Fruit fly (Drosophila melanogaster) whole organism, embryonic: ENCODE data around the gene Ptp10D.
A peak's percentile ranks its signal among the peaks of the same experiment; 100 is the strongest.

Experiments
- Bgb ChIP-seq: fragments of 200-800 bp; sonication (Bioruptor generic); IDR thresholded peaks from 2 replicates; pipeline ENCODE4 v1.3.6; 2022; ENCODE audit warnings: missing biosample characterization, missing genetic modification characterization; ENCODE audit not compliant: partially characterized antibody
- Blimp-1 ChIP-seq: fragments of 200-800 bp; sonication (Bioruptor generic); optimal IDR thresholded peaks from 3 replicates; lab custom pipeline; 2018; ENCODE audit warnings: missing biosample characterization, missing genetic modification characterization, mild to moderate bottlenecking, moderate library complexity, missing genetic modification reagents
- CG10267 ChIP-seq: fragments of 200-800 bp; sonication (Bioruptor generic); optimal IDR thresholded peaks from 2 replicates; lab custom pipeline; 2018; ENCODE audit warnings: missing biosample characterization, mild to moderate bottlenecking, missing genetic modification characterization, moderate library complexity
- CG10979 ChIP-seq: fragments of 200-800 bp; sonication (Bioruptor generic); optimal IDR thresholded peaks from 2 replicates; lab custom pipeline; 2018; ENCODE audit warnings: missing biosample characterization, mild to moderate bottlenecking, missing genetic modification characterization, moderate library complexity
- CG12104 ChIP-seq: fragments of 200-800 bp; sonication (Bioruptor generic); optimal IDR thresholded peaks from 3 replicates; lab custom pipeline; 2016; ENCODE audit warnings: missing biosample characterization, missing genetic modification characterization
- CG15011 ChIP-seq: fragments of 200-800 bp; sonication (Bioruptor generic); optimal IDR thresholded peaks from 3 replicates; lab custom pipeline; 2018; ENCODE audit warnings: missing biosample characterization, mild to moderate bottlenecking, missing genetic modification characterization
- CG15269 ChIP-seq: fragments of 200-800 bp; sonication (Bioruptor generic); optimal IDR thresholded peaks from 2 replicates; lab custom pipeline; 2018; ENCODE audit warnings: missing biosample characterization, mild to moderate bottlenecking, missing genetic modification characterization, moderate library complexity
- CG15601 ChIP-seq: fragments of 200-800 bp; sonication (Bioruptor generic); optimal IDR thresholded peaks from 3 replicates; lab custom pipeline; 2019; ENCODE audit warnings: missing biosample characterization, mild to moderate bottlenecking, missing genetic modification characterization, moderate library complexity
- CG17385 ChIP-seq: fragments of 200-800 bp; sonication (Bioruptor generic); optimal IDR thresholded peaks from 3 replicates; lab custom pipeline; 2018; ENCODE audit warnings: missing biosample characterization, mild to moderate bottlenecking, missing genetic modification characterization
- CG17802 ChIP-seq: fragments of 200-800 bp; sonication (Bioruptor generic); optimal IDR thresholded peaks from 2 replicates; lab custom pipeline; 2018; ENCODE audit warnings: missing biosample characterization, mild to moderate bottlenecking, missing genetic modification characterization, moderate library complexity
- CG1832 ChIP-seq: fragments of 200-800 bp; sonication (Bioruptor generic); optimal IDR thresholded peaks from 2 replicates; lab custom pipeline; 2017; ENCODE audit warnings: missing biosample characterization, mild to moderate bottlenecking, missing genetic modification characterization, inconsistent platforms
- CG3163 ChIP-seq: fragments of 200-800 bp; sonication (Bioruptor generic); optimal IDR thresholded peaks from 3 replicates; lab custom pipeline; 2016; ENCODE audit warnings: missing biosample characterization, missing genetic modification characterization
- CG4282 ChIP-seq: fragments of 200-800 bp; sonication (Bioruptor generic); optimal IDR thresholded peaks from 2 replicates; lab custom pipeline; 2016; ENCODE audit warnings: missing biosample characterization, missing genetic modification characterization
- CG7357 ChIP-seq: fragments of 200-800 bp; sonication (Bioruptor generic); IDR thresholded peaks from 3 replicates; pipeline ENCODE4 v1.3.6; 2022; ENCODE audit warnings: missing biosample characterization, missing genetic modification characterization
- CG7839 ChIP-seq: fragments of 200-800 bp; sonication (Bioruptor generic); optimal IDR thresholded peaks from 3 replicates; lab custom pipeline; 2018; ENCODE audit warnings: missing biosample characterization, mild to moderate bottlenecking, missing genetic modification characterization, moderate library complexity
- CG8924 ChIP-seq: fragments of 200-800 bp; optimal IDR thresholded peaks from 3 replicates; lab custom pipeline; 2019; ENCODE audit warnings: missing biosample characterization, mild to moderate bottlenecking, missing genetic modification characterization, moderate library complexity
- CG9215 ChIP-seq: fragments of 200-800 bp; sonication (Bioruptor generic); IDR thresholded peaks from 2 replicates; pipeline ENCODE4 v1.3.6; 2022; ENCODE audit warnings: missing biosample characterization, missing genetic modification characterization
- CTCF ChIP-seq: fragments of 200-800 bp; sonication (Bioruptor generic); optimal IDR thresholded peaks from 2 replicates; lab custom pipeline; 2017; ENCODE audit warnings: missing biosample characterization, mild to moderate bottlenecking, missing genetic modification characterization, moderate library complexity
- D19A ChIP-seq: fragments of 200-800 bp; optimal IDR thresholded peaks from 3 replicates; lab custom pipeline; 2019; ENCODE audit warnings: missing biosample characterization, mild to moderate bottlenecking, missing genetic modification characterization, moderate library complexity
- Ets97D ChIP-seq: fragments of 200-800 bp; sonication (Bioruptor generic); optimal IDR thresholded peaks from 3 replicates; lab custom pipeline; 2016; ENCODE audit warnings: missing biosample characterization, missing genetic modification characterization
- Fer1 ChIP-seq: fragments of 200-800 bp; sonication (Bioruptor generic); optimal IDR thresholded peaks from 2 replicates; lab custom pipeline; 2017; ENCODE audit warnings: missing biosample characterization, mild to moderate bottlenecking, missing genetic modification characterization
- Hey ChIP-seq: fragments of 200-800 bp; sonication (Bioruptor generic); optimal IDR thresholded peaks from 3 replicates; lab custom pipeline; 2018; ENCODE audit warnings: missing biosample characterization, mild to moderate bottlenecking, missing genetic modification characterization
- Hmx ChIP-seq: fragments of 200-800 bp; sonication (Bioruptor generic); optimal IDR thresholded peaks from 2 replicates; lab custom pipeline; 2016; ENCODE audit warnings: missing biosample characterization, missing genetic modification characterization
- Hr51 ChIP-seq, 2 experiments: fragments of 200-800 bp; sonication (Bioruptor generic); optimal IDR thresholded peaks; 2 replicates in 1 of 2; 3 replicates in 1 of 2; lab custom pipeline; 2016 to 2018; ENCODE audit warnings: missing biosample characterization in 2 of 2, missing genetic modification characterization in 2 of 2, mild to moderate bottlenecking in 1 of 2, moderate library complexity in 1 of 2
- Hr78 ChIP-seq, 2 experiments: fragments of 200-800 bp in 1 of 2; fragments of >200 bp in 1 of 2; sonication (Bioruptor generic) in 1 of 2; optimal IDR thresholded peaks; 2 replicates each; lab custom pipeline; 2017 to 2019; ENCODE audit warnings: missing biosample characterization in 2 of 2, missing genetic modification characterization in 2 of 2, mild to moderate bottlenecking in 1 of 2, moderate library complexity in 1 of 2
- Hsf ChIP-seq: fragments of 200-800 bp; sonication (Bioruptor generic); optimal IDR thresholded peaks from 3 replicates; lab custom pipeline; 2016; ENCODE audit warnings: missing biosample characterization, missing genetic modification characterization
- Jarid2 ChIP-seq: fragments of 200-800 bp; sonication (Bioruptor generic); optimal IDR thresholded peaks from 3 replicates; lab custom pipeline; 2017; ENCODE audit warnings: mild to moderate bottlenecking, missing biosample characterization, missing genetic modification reagents, missing genetic modification characterization
- Mad ChIP-seq: fragments of 200-800 bp; sonication (Bioruptor generic); optimal IDR thresholded peaks from 2 replicates; lab custom pipeline; 2016; ENCODE audit warnings: missing biosample characterization, missing genetic modification characterization
- Optix ChIP-seq: fragments of 200-800 bp; sonication (Bioruptor generic); IDR thresholded peaks from 3 replicates; pipeline ENCODE4 v1.3.6; 2022; ENCODE audit warnings: missing biosample characterization, missing genetic modification characterization
- Side ChIP-seq: fragments of 200-800 bp; sonication (Bioruptor generic); optimal IDR thresholded peaks from 2 replicates; lab custom pipeline; 2016; ENCODE audit warnings: missing biosample characterization, missing genetic modification characterization
- Xrp1 ChIP-seq: fragments of 200-800 bp; sonication (Bioruptor generic); IDR thresholded peaks from 2 replicates; pipeline ENCODE4 v1.3.6; 2022; ENCODE audit warnings: missing biosample characterization, missing genetic modification characterization
- az2 ChIP-seq: fragments of 200-800 bp; sonication (Bioruptor generic); optimal IDR thresholded peaks from 3 replicates; lab custom pipeline; 2016; ENCODE audit warnings: missing biosample characterization, missing genetic modification characterization
- dan ChIP-seq: fragments of 200-800 bp; sonication (Bioruptor generic); IDR thresholded peaks from 2 replicates; pipeline ENCODE4 v1.3.6; 2022; ENCODE audit warnings: missing biosample characterization, missing genetic modification characterization
- emc ChIP-seq: fragments of 200-800 bp; sonication (Bioruptor generic); optimal IDR thresholded peaks from 2 replicates; lab custom pipeline; 2016; ENCODE audit warnings: missing biosample characterization, missing genetic modification characterization
- ems ChIP-seq: fragments of 200-800 bp; sonication (Bioruptor generic); optimal IDR thresholded peaks from 3 replicates; lab custom pipeline; 2016; ENCODE audit warnings: missing biosample characterization, missing genetic modification characterization
- gcm ChIP-seq: fragments of 200-800 bp; sonication (Bioruptor generic); optimal IDR thresholded peaks from 2 replicates; lab custom pipeline; 2019; ENCODE audit warnings: missing biosample characterization, mild to moderate bottlenecking, missing genetic modification characterization, moderate library complexity
- hb ChIP-seq: fragments of 200-800 bp; sonication (Bioruptor generic); IDR thresholded peaks from 3 replicates; pipeline ENCODE4 v1.3.6; 2022; ENCODE audit warnings: missing biosample characterization, missing genetic modification characterization; ENCODE audit not compliant: partially characterized antibody
- jigr1 ChIP-seq: fragments of 200-800 bp; sonication (Bioruptor generic); IDR thresholded peaks from 3 replicates; pipeline ENCODE4 v1.3.6; 2022; ENCODE audit warnings: missing biosample characterization, missing genetic modification characterization
- kay ChIP-seq: fragments of 200-800 bp; sonication (Bioruptor generic); optimal IDR thresholded peaks from 2 replicates; lab custom pipeline; 2016; ENCODE audit warnings: missing biosample characterization, missing genetic modification characterization
- klu ChIP-seq: fragments of 200-800 bp; sonication (Bioruptor generic); IDR thresholded peaks from 2 replicates; pipeline ENCODE4 v1.3.6; 2022; ENCODE audit warnings: missing biosample characterization, missing genetic modification characterization
- knrl ChIP-seq: fragments of 200-800 bp; sonication (Bioruptor generic); IDR thresholded peaks from 3 replicates; pipeline ENCODE4 v1.3.6; 2022; ENCODE audit warnings: missing biosample characterization, missing genetic modification characterization; ENCODE audit not compliant: partially characterized antibody
- nau ChIP-seq: fragments of 200-800 bp; sonication (Bioruptor generic); optimal IDR thresholded peaks from 3 replicates; lab custom pipeline; 2017; ENCODE audit warnings: missing biosample characterization, mild to moderate bottlenecking, missing genetic modification characterization, missing genetic modification reagents
- oc ChIP-seq: fragments of 200-800 bp; sonication (Bioruptor generic); optimal IDR thresholded peaks from 2 replicates; lab custom pipeline; 2018; ENCODE audit warnings: missing biosample characterization, mild to moderate bottlenecking, missing genetic modification characterization, moderate library complexity
- pan ChIP-seq, 4 experiments: fragments of >200 bp in 3 of 4; fragments of 200-800 bp in 1 of 4; sonication (Bioruptor generic) in 1 of 4; optimal IDR thresholded peaks in 3 of 4; IDR thresholded peaks in 1 of 4; 2 replicates each; pipeline versions ENCODE4 v1.3.6 to Lab custom; 2017 to 2022; ENCODE audit warnings: missing biosample characterization in 2 of 4, missing genetic modification characterization in 2 of 4, mixed read lengths in 1 of 4
- pita ChIP-seq: fragments of 200-800 bp; sonication (Bioruptor generic); optimal IDR thresholded peaks from 2 replicates; lab custom pipeline; 2017; ENCODE audit warnings: missing biosample characterization, mild to moderate bottlenecking, missing genetic modification characterization
- sr ChIP-seq: fragments of 200-800 bp; sonication (Bioruptor generic); IDR thresholded peaks from 3 replicates; pipeline ENCODE4 v1.3.6; 2022; ENCODE audit warnings: missing biosample characterization, missing genetic modification characterization
- stc ChIP-seq: fragments of 200-800 bp; sonication (Bioruptor generic); IDR thresholded peaks from 2 replicates; pipeline ENCODE4 v1.3.6; 2022; ENCODE audit warnings: missing biosample characterization, missing genetic modification characterization
- stwl ChIP-seq: fragments of 200-800 bp; sonication (Bioruptor generic); optimal IDR thresholded peaks from 3 replicates; lab custom pipeline; 2018; ENCODE audit warnings: missing biosample characterization, mild to moderate bottlenecking, missing genetic modification characterization, moderate library complexity
- ttk ChIP-seq: fragments of 200-800 bp; sonication (Bioruptor generic); IDR thresholded peaks from 2 replicates; pipeline ENCODE4 v2.1.2; 2022; ENCODE audit warnings: missing biosample characterization, missing genetic modification characterization
- zf30C ChIP-seq: fragments of 200-800 bp; sonication (Bioruptor generic); optimal IDR thresholded peaks from 3 replicates; lab custom pipeline; 2018; ENCODE audit warnings: missing biosample characterization, mild to moderate bottlenecking, missing genetic modification characterization

The Ptp10D gene

dm6 chrX:11715263-11715659 lies 93.4 kb downstream of the Ptp10D start, which contains the start of gene Amun (continued):
- TF ChIP-seq kay = no peak
- no peak for TF ChIP-seq nau (GFP tag; lab: Kevin White, UChicago)
- no peak for TF ChIP-seq Mad (GFP tag; lab: Kevin White, UChicago)
- no peak for TF ChIP-seq Hmx (GFP tag; lab: Kevin White, UChicago)
- TF ChIP-seq ems (GFP tag; lab: Kevin White, UChicago) = peak; percentile 34
- TF ChIP-seq ttk (GFP tag; lab: Robert Waterston, UW) = peak; percentile 8; the same call in 1 of the 2 replicates
- no peak for TF ChIP-seq pan (optimal IDR thresholded peaks at IDR 0.05; lab: Kevin White, UChicago)
- TF ChIP-seq pan (GFP tag; optimal IDR thresholded peaks at IDR 0.05 in 1 of 2, IDR thresholded peaks at IDR 0.05 in 1 of 2) = peak in 1 of 2 experiments; percentile 17
- TF ChIP-seq gcm (GFP tag; lab: Kevin White, UChicago) = no peak
- no peak for TF ChIP-seq knrl (GFP tag; lab: Robert Waterston, UW)
- TF ChIP-seq hb (GFP tag; lab: Robert Waterston, UW) = no peak
- no peak for TF ChIP-seq Side (GFP tag; lab: Kevin White, UChicago)
- no peak for TF ChIP-seq dan (GFP tag; lab: Robert Waterston, UW)
- peak; percentile 32; the same call in 1 of the 2 replicates for TF ChIP-seq klu (GFP tag; lab: Robert Waterston, UW)
- TF ChIP-seq CG17802 (tag; lab: Kevin White, UChicago) = peak; percentile 7
- no peak for TF ChIP-seq pita (GFP tag; lab: Kevin White, UChicago)
- TF ChIP-seq CG15269 (tag; lab: Kevin White, UChicago) = no peak
- peak; percentile 29 for TF ChIP-seq CG15011 (GFP tag; lab: Kevin White, UChicago)
- TF ChIP-seq Fer1 (GFP tag; lab: Kevin White, UChicago) = no peak
- TF ChIP-seq Xrp1 (GFP tag; lab: Robert Waterston, UW) = 0 out of 2 replicates have a peak, but pooled peaks have one; percentile 29
- no peak for TF ChIP-seq oc (tag; lab: Kevin White, UChicago)
- no peak for TF ChIP-seq az2
- no peak for TF ChIP-seq CG12104
- no peak for TF ChIP-seq CG4282 (GFP tag; lab: Kevin White, UChicago)
- no peak for TF ChIP-seq stc (GFP tag; lab: Robert Waterston, UW)
- TF ChIP-seq stwl = no peak
- TF ChIP-seq jigr1 (GFP tag; lab: Robert Waterston, UW) = no peak
- no peak for TF ChIP-seq Hey (tag; lab: Kevin White, UChicago)
- TF ChIP-seq Hr51 (GFP tag; optimal IDR thresholded peaks at IDR 0.05; lab: Kevin White, UChicago) = no peak
- TF ChIP-seq CG7357 (GFP tag; lab: Robert Waterston, UW) = no peak
- TF ChIP-seq CG1832 (GFP tag; lab: Kevin White, UChicago) = no peak
- no peak for TF ChIP-seq CG10267 (tag; lab: Kevin White, UChicago)
- TF ChIP-seq sr (GFP tag; lab: Robert Waterston, UW) = no peak
- TF ChIP-seq emc (GFP tag; lab: Kevin White, UChicago) = no peak
- no peak for TF ChIP-seq Bgb (GFP tag; lab: Robert Waterston, UW)
- TF ChIP-seq Optix (GFP tag; lab: Robert Waterston, UW) = no peak
- no peak for TF ChIP-seq Jarid2
- TF ChIP-seq CG10979 (tag; lab: Kevin White, UChicago) = no peak
- TF ChIP-seq Hr78 (GFP tag; optimal IDR thresholded peaks at IDR 0.05; lab: Kevin White, UChicago) = no peak
- peak; percentile 18; the same call in 1 of the 2 replicates for TF ChIP-seq CG9215 (GFP tag; lab: Robert Waterston, UW)
- no peak for TF ChIP-seq CTCF (GFP tag; lab: Kevin White, UChicago)
- TF ChIP-seq D19A (tag; lab: Kevin White, UChicago) = no peak
- TF ChIP-seq Hsf (GFP tag; lab: Kevin White, UChicago) = peak; percentile 25
- TF ChIP-seq CG7839 (tag; lab: Kevin White, UChicago) = peak; percentile 8
- TF ChIP-seq Blimp-1 (GFP tag; lab: Kevin White, UChicago) = no peak
- TF ChIP-seq zf30C (GFP tag; lab: Kevin White, UChicago) = no peak
- no peak for TF ChIP-seq CG15601 (tag; lab: Kevin White, UChicago)
- no peak for TF ChIP-seq CG8924 (tag; lab: Kevin White, UChicago)
- no peak for TF ChIP-seq Ets97D (GFP tag; lab: Kevin White, UChicago)
- TF ChIP-seq CG17385 (GFP tag; lab: Kevin White, UChicago) = no peak
- TF ChIP-seq CG3163 = no peak
